Worm (Caenorhabditis elegans) whole organism, young adult: ENCODE measurements around the gene EEED8.14.

Experiments used
- B0336.3 ChIP-seq: fragments of 200-800 bp; sonication (Bioruptor generic); IDR thresholded peaks from 2 replicates; pipeline ENCODE4 v1.3.6; 2022; ENCODE audit warnings: missing genetic modification characterization, missing compliant biosample characterization
- F49E8.2 ChIP-seq: sonication (generic microtip); optimal IDR thresholded peaks from 3 replicates; lab custom pipeline; 2017; ENCODE audit warnings: missing genetic modification characterization, mild to moderate bottlenecking, missing compliant biosample characterization, antibody characterized with exemption, moderate library complexity; ENCODE audit not compliant: insufficient read depth
- F57C9.4 ChIP-seq: sonication (generic microtip); optimal IDR thresholded peaks from 2 replicates; lab custom pipeline; 2017; ENCODE audit warnings: mild to moderate bottlenecking, missing genetic modification characterization, missing compliant biosample characterization
- ama-1 ChIP-seq, 3 experiments: fragments of 150-350 bp in 1 of 3; sonication (generic microtip) in 2 of 3; optimal IDR thresholded peaks; 2 replicates each; lab custom pipeline; 2014 to 2018; ENCODE audit warnings: missing biosample characterization in 2 of 3, missing genetic modification characterization in 2 of 3, missing genetic modification reagents in 2 of 3
- aptf-3 ChIP-seq: fragments of 200-800 bp; sonication (Bioruptor generic); IDR thresholded peaks from 2 replicates; pipeline ENCODE4 v1.3.6; 2022; ENCODE audit warnings: missing genetic modification characterization, missing compliant biosample characterization
- cebp-1 ChIP-seq, 2 experiments: fragments of 200-800 bp in 1 of 2; sonication (Bioruptor generic) in 1 of 2; sonication (generic microtip) in 1 of 2; IDR thresholded peaks in 1 of 2; optimal IDR thresholded peaks in 1 of 2; 2 replicates each; pipeline versions ENCODE4 v1.3.6 to Lab custom; 2017 to 2022; ENCODE audit warnings: missing compliant biosample characterization in 2 of 2, missing genetic modification characterization in 2 of 2, mild to moderate bottlenecking in 1 of 2, missing genetic modification reagents in 1 of 2, moderate library complexity in 1 of 2
- ceh-40 ChIP-seq: fragments of 200-800 bp; sonication (Bioruptor generic); IDR thresholded peaks from 2 replicates; pipeline ENCODE4 v1.3.6; 2022; ENCODE audit warnings: missing genetic modification characterization, missing compliant biosample characterization
- hmg-1.2 ChIP-seq: fragments of 200-800 bp; sonication (Bioruptor generic); IDR thresholded peaks from 2 replicates; pipeline ENCODE4 v1.3.6; 2022; ENCODE audit warnings: missing genetic modification reagents, missing genetic modification characterization, missing compliant biosample characterization
- mes-4 ChIP-seq: sonication (generic microtip); optimal IDR thresholded peaks from 2 replicates; lab custom pipeline; 2016; ENCODE audit warnings: missing genotype, missing genetic modification characterization, missing compliant biosample characterization
- pha-4 ChIP-seq: fragments of 150-350 bp; sonication (generic microtip); optimal IDR thresholded peaks from 2 replicates; lab custom pipeline; 2014; ENCODE audit warnings: missing biosample characterization, missing genetic modification reagents, missing genetic modification characterization
- sea-2 ChIP-seq: fragments of 200-800 bp; sonication (Bioruptor generic); IDR thresholded peaks from 2 replicates; pipeline ENCODE4 v1.3.6; 2022; ENCODE audit warnings: missing genetic modification characterization, missing compliant biosample characterization
- snpc-4 ChIP-seq, 5 experiments: fragments of 150-350 bp in 1 of 5; sonication (generic microtip) in 4 of 5; optimal IDR thresholded peaks; 2 replicates each; lab custom pipeline; 2014 to 2018; ENCODE audit warnings: missing genetic modification characterization in 5 of 5, missing biosample characterization in 3 of 5, antibody characterized with exemption in 2 of 5, mild to moderate bottlenecking in 2 of 5, missing compliant biosample characterization in 2 of 5, missing genotype in 2 of 5, moderate library complexity in 2 of 5, missing genetic modification reagents in 1 of 5
- zim-3 ChIP-seq: sonication (generic microtip); optimal IDR thresholded peaks from 2 replicates; lab custom pipeline; 2017; ENCODE audit warnings: mild to moderate bottlenecking, missing genetic modification characterization, moderate library complexity, missing compliant biosample characterization

ce11 chrII:5379614-5380077, 34.2 kb downstream of the EEED8.14 start, which contains the start of gene pkc-3:
- TF ChIP-seq sea-2 (GFP tag; lab: Robert Waterston, UW) (no peak), mes-4 (tag; lab: Kevin White, UChicago) (no peak), snpc-4 (GFP tag; optimal IDR thresholded peaks at IDR 0.05; lab: Kevin White, UChicago) (no peak), snpc-4 (tag; optimal IDR thresholded peaks at IDR 0.05; lab: Kevin White, UChicago) (peak; percentile 13 to 64 (median 54)), zim-3 (tag; lab: Kevin White, UChicago) (no peak), aptf-3 (GFP tag; lab: Robert Waterston, UW) (no peak), pha-4 (tag; lab: Kevin White, UChicago) (peak; percentile 54), hmg-1.2 (GFP tag; lab: Robert Waterston, UW) (peak; percentile 59), ama-1 (optimal IDR thresholded peaks at IDR 0.05; lab: Kevin White, UChicago) (peak; percentile 79), ama-1 (GFP tag; optimal IDR thresholded peaks at IDR 0.05; lab: Kevin White, UChicago) (no peak), B0336.3 (GFP tag; lab: Robert Waterston, UW) (peak; percentile 92), F57C9.4 (tag; lab: Kevin White, UChicago) (no peak), F49E8.2 (tag; lab: Kevin White, UChicago) (peak; percentile 28), ceh-40 (0 out of 2 replicates have a peak, but pooled peaks have one; percentile 10), cebp-1 (GFP tag; IDR thresholded peaks at IDR 0.05; lab: Robert Waterston, UW) (no peak), cebp-1 (tag; optimal IDR thresholded peaks at IDR 0.05; lab: Kevin White, UChicago) (peak; percentile 65)
